Fruit fly (Drosophila melanogaster) whole organism, pupa: ENCODE results near the gene Prosalpha4T1.
A peak's percentile ranks its signal among the peaks of the same experiment; 100 is the strongest.

ENCODE experiments used
- CG10348 ChIP-seq: fragments of 200-800 bp; sonication (Bioruptor generic); IDR thresholded peaks from 2 replicates; pipeline ENCODE4 v1.3.6; 2022; ENCODE audit warnings: missing biosample characterization, missing genetic modification characterization
- CG12605 ChIP-seq: fragments of 200-800 bp; sonication (Bioruptor generic); IDR thresholded peaks from 2 replicates; pipeline ENCODE4 v1.3.6; 2022; ENCODE audit warnings: missing biosample characterization, missing genetic modification characterization
- CG13204 ChIP-seq: fragments of 200-800 bp; sonication (Bioruptor generic); optimal IDR thresholded peaks from 2 replicates; lab custom pipeline; 2018; ENCODE audit warnings: missing biosample characterization, mild to moderate bottlenecking, missing genetic modification characterization, moderate library complexity
- CG14655 ChIP-seq: fragments of 200-800 bp; sonication (Bioruptor generic); optimal IDR thresholded peaks from 3 replicates; lab custom pipeline; 2017; ENCODE audit warnings: mild to moderate bottlenecking, missing biosample characterization, missing genetic modification reagents, missing genetic modification characterization
- CG15710 ChIP-seq: fragments of 200-800 bp; sonication (Bioruptor generic); optimal IDR thresholded peaks from 2 replicates; lab custom pipeline; 2018; ENCODE audit warnings: missing biosample characterization, mild to moderate bottlenecking, missing genetic modification characterization, moderate library complexity
- CG17806 ChIP-seq: fragments of 200-800 bp; sonication (Bioruptor generic); optimal IDR thresholded peaks from 2 replicates; lab custom pipeline; 2018; ENCODE audit warnings: missing biosample characterization, mild to moderate bottlenecking, missing genetic modification characterization, moderate library complexity
- CG32121 ChIP-seq: fragments of 200-800 bp; sonication (Bioruptor generic); IDR thresholded peaks from 2 replicates; pipeline ENCODE4 v1.3.6; 2022; ENCODE audit warnings: missing biosample characterization, missing genetic modification characterization
- CG34367 ChIP-seq: fragments of 200-800 bp; sonication (Bioruptor generic); optimal IDR thresholded peaks from 2 replicates; lab custom pipeline; 2018; ENCODE audit warnings: missing biosample characterization, mild to moderate bottlenecking, missing genetic modification characterization
- CG4496 ChIP-seq: fragments of 200-800 bp; sonication (Bioruptor generic); IDR thresholded peaks from 3 replicates; pipeline ENCODE4 v1.3.6; 2022; ENCODE audit warnings: missing biosample characterization, missing genetic modification characterization
- CG8159 ChIP-seq: fragments of 200-800 bp; sonication (Bioruptor generic); optimal IDR thresholded peaks from 3 replicates; lab custom pipeline; 2018; ENCODE audit warnings: missing biosample characterization, mild to moderate bottlenecking, missing genetic modification characterization, moderate library complexity
- CG8301 ChIP-seq: fragments of 200-800 bp; sonication (Bioruptor generic); optimal IDR thresholded peaks from 2 replicates; lab custom pipeline; 2018; ENCODE audit warnings: missing biosample characterization, mild to moderate bottlenecking, missing genetic modification characterization
- CG9948 ChIP-seq: fragments of 200-800 bp; sonication (Bioruptor generic); optimal IDR thresholded peaks from 2 replicates; lab custom pipeline; 2018; ENCODE audit warnings: missing biosample characterization, mild to moderate bottlenecking, missing genetic modification characterization, moderate library complexity
- D1 ChIP-seq: fragments of 200-800 bp; sonication (Bioruptor generic); optimal IDR thresholded peaks from 2 replicates; lab custom pipeline; 2018; ENCODE audit warnings: missing biosample characterization, mild to moderate bottlenecking, missing genetic modification characterization, moderate library complexity
- EcR ChIP-seq: fragments of 200-800 bp; sonication (Bioruptor generic); optimal IDR thresholded peaks from 3 replicates; lab custom pipeline; 2019; ENCODE audit warnings: missing biosample characterization, missing genetic modification characterization, mild to moderate bottlenecking, moderate library complexity, missing genetic modification reagents
- Ets98B ChIP-seq: fragments of 200-800 bp; sonication (Bioruptor generic); IDR thresholded peaks from 2 replicates; pipeline ENCODE4 v1.3.6; 2022; ENCODE audit warnings: missing biosample characterization, missing genetic modification characterization
- Pif1A ChIP-seq: fragments of 200-800 bp; sonication (Bioruptor generic); optimal IDR thresholded peaks from 3 replicates; lab custom pipeline; 2016; ENCODE audit warnings: missing biosample characterization, missing genetic modification characterization
- Pif1B ChIP-seq: fragments of 200-800 bp; sonication (Bioruptor generic); optimal IDR thresholded peaks from 3 replicates; lab custom pipeline; 2016; ENCODE audit warnings: missing biosample characterization, missing genetic modification characterization
- Snoo ChIP-seq: fragments of 200-800 bp; sonication (Bioruptor generic); optimal IDR thresholded peaks from 3 replicates; lab custom pipeline; 2017; ENCODE audit warnings: missing biosample characterization, mild to moderate bottlenecking, missing genetic modification characterization, inconsistent platforms
- fd96Ca ChIP-seq: fragments of 200-800 bp; sonication (Bioruptor generic); IDR thresholded peaks from 3 replicates; pipeline ENCODE4 v1.3.6; 2022; ENCODE audit warnings: missing biosample characterization, missing genetic modification characterization
- gl ChIP-seq: fragments of 200-800 bp; sonication (Bioruptor generic); optimal IDR thresholded peaks from 2 replicates; lab custom pipeline; 2018; ENCODE audit warnings: missing biosample characterization, mild to moderate bottlenecking, missing genetic modification characterization
- rn ChIP-seq: fragments of 200-800 bp; sonication (Bioruptor generic); IDR thresholded peaks from 2 replicates; pipeline ENCODE4 v1.3.6; 2022; ENCODE audit warnings: missing biosample characterization, missing genetic modification characterization

The Prosalpha4T1 gene

dm6 chr3R:20779545-20779944 is 30.7 kb upstream of the Prosalpha4T1 start:
- TF ChIP-seq CG9948 (tag; lab: Kevin White, UChicago), result no peak
- no peak for TF ChIP-seq gl (tag; lab: Kevin White, UChicago)
- TF ChIP-seq EcR, result no peak
- TF ChIP-seq CG10348, result no peak

DNA sequence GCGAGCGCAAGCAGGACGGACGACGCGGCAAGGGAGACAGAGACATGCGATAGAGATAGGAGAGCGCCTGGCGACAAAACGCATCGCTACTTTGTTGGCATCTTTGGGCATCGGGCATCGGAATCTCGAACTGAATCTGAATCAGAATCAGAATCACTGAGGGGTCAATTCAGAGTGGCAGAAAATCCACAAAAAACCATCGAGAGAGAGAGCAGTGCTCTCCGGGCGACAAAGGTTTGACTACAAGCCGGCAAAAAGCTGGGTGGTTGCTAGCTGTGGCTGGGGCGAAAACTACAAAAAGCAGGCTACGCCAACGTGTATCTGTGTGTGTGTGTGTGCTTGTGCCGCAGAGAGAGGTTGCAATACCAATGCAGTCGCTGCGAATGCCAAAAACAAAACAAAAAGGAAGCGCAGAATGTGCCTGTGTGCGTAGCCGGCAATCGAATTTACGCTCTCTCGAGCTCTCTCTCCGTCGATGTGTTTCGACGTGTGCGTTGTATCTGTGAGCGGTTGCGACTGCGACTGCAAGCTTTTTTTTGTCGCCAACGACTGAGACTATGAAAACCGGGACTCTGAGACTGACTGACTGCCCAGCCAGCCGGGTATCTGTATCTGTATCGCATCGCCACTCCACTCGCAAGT is 29.5 kb upstream of the Prosalpha4T1 start:
- TF ChIP-seq CG8159 (tag; lab: Kevin White, UChicago) (peak; percentile 86), Snoo (tag; lab: Kevin White, UChicago) (peak; percentile 89), CG32121 (peak; percentile 100), CG13204 (GFP tag; lab: Kevin White, UChicago) (peak; percentile 95), CG12605 (GFP tag; lab: Robert Waterston, UW) (peak; percentile 98), CG15710 (tag; lab: Kevin White, UChicago) (peak; percentile 89), CG9948 (tag; lab: Kevin White, UChicago) (peak; percentile 73), Ets98B (GFP tag; lab: Robert Waterston, UW) (peak; percentile 100), CG17806 (tag; lab: Kevin White, UChicago) (peak; percentile 82), CG8301 (tag; lab: Kevin White, UChicago) (peak; percentile 89), CG34367 (tag; lab: Kevin White, UChicago) (peak; percentile 89), Pif1A (GFP tag; lab: Kevin White, UChicago) (peak; percentile 90), EcR (peak; percentile 69), fd96Ca (peak; percentile 100), Pif1B (GFP tag; lab: Kevin White, UChicago) (peak; percentile 97), CG10348 (0 out of 2 replicates have a peak, but pooled peaks have one; percentile 18), CG4496 (GFP tag; lab: Robert Waterston, UW) (peak; percentile 99), gl (tag; lab: Kevin White, UChicago) (peak; percentile 99), D1 (tag; lab: Kevin White, UChicago) (peak; percentile 14), rn (GFP tag; lab: Robert Waterston, UW) (peak; percentile 65; the same call in 1 of the 2 replicates), CG14655 (GFP tag; lab: Kevin White, UChicago) (peak; percentile 93)
- TF ChIP-seq, all 21 proteins: peak for 21

dm6 chr3R:20774125-20774524 is 25.3 kb upstream of the Prosalpha4T1 start:
- peak; percentile 59; the same call in 1 of the 3 replicates for TF ChIP-seq CG4496 (GFP tag; lab: Robert Waterston, UW)
- peak; percentile 67 for TF ChIP-seq CG13204 (GFP tag; lab: Kevin White, UChicago)
- TF ChIP-seq CG15710 (tag; lab: Kevin White, UChicago), result no peak

DNA sequence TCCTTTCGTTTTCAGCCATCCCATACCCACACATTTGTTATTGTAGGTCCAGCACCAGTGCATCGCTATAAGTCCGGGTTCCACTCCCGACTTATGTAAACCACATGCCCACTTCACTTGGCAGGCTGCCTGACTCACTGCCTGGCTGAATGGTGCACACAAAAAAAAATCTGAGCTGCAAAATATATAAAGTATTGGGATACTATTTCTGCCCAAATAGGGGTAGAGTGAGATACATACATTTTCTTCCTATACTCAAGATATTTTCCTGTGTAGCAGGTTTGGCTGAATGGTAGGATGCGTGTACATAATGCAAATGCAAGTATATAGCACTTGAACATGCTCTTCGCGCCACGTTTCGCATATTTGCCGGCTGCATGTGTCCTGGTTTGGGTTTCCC is 24.3 kb upstream of the Prosalpha4T1 start:
- peak; percentile 15 for TF ChIP-seq gl (tag; lab: Kevin White, UChicago)
- TF ChIP-seq CG8301 (tag; lab: Kevin White, UChicago), result peak; percentile 20
- TF ChIP-seq fd96Ca, result peak; percentile 60; the same call in 1 of the 3 replicates
- TF ChIP-seq Pif1B (GFP tag; lab: Kevin White, UChicago), result no peak
- peak; percentile 35 for TF ChIP-seq CG13204 (GFP tag; lab: Kevin White, UChicago)
- no peak for TF ChIP-seq CG34367 (tag; lab: Kevin White, UChicago)
- peak; percentile 54 for TF ChIP-seq CG8159 (tag; lab: Kevin White, UChicago)
- TF ChIP-seq CG4496 (GFP tag; lab: Robert Waterston, UW), result no peak; the same call in 2 of the 3 replicates
- TF ChIP-seq Pif1A (GFP tag; lab: Kevin White, UChicago), result peak; percentile 64
- peak; percentile 50 for TF ChIP-seq CG14655 (GFP tag; lab: Kevin White, UChicago)
- TF ChIP-seq rn (GFP tag; lab: Robert Waterston, UW), result no peak
- TF ChIP-seq CG17806 (tag; lab: Kevin White, UChicago), result peak; percentile 42
- peak; percentile 42 for TF ChIP-seq CG9948 (tag; lab: Kevin White, UChicago)
- TF ChIP-seq D1 (tag; lab: Kevin White, UChicago), result no peak
- peak; percentile 46 for TF ChIP-seq CG15710 (tag; lab: Kevin White, UChicago)
- 0 out of 2 replicates have a peak, but pooled peaks have one; percentile 16 for TF ChIP-seq CG12605 (GFP tag; lab: Robert Waterston, UW)
- peak; percentile 34 for TF ChIP-seq EcR

dm6 chr3R:20772543-20772942 is 23.7 kb upstream of the Prosalpha4T1 start, which contains the start of gene Takl1:
Gene Takl1 (minus strand): TSS chr3R:20772601.
- TF ChIP-seq Snoo (tag; lab: Kevin White, UChicago), result no peak
- no peak for TF ChIP-seq CG17806 (tag; lab: Kevin White, UChicago)
- TF ChIP-seq, all 21 proteins: peak for 0

dm6 chr3R:20766156-20766486 is 17.2 kb upstream of the Prosalpha4T1 start:
- no peak for TF ChIP-seq CG34367 (tag; lab: Kevin White, UChicago)
- no peak for TF ChIP-seq CG12605 (GFP tag; lab: Robert Waterston, UW)
- no peak for TF ChIP-seq CG17806 (tag; lab: Kevin White, UChicago)
- no peak for TF ChIP-seq D1 (tag; lab: Kevin White, UChicago)
- no peak for TF ChIP-seq CG10348
- no peak for TF ChIP-seq CG15710 (tag; lab: Kevin White, UChicago)
- no peak for TF ChIP-seq CG32121
- TF ChIP-seq EcR, result no peak
